Fruit fly (Drosophila melanogaster) whole organism, adult: ENCODE data around the gene Acp36DE.

Experiments used
- CG14711 ChIP-seq: fragments of 200-800 bp; sonication (Bioruptor generic); optimal IDR thresholded peaks from 2 replicates; lab custom pipeline; 2018; ENCODE audit warnings: missing biosample characterization, mild to moderate bottlenecking, missing genetic modification characterization, moderate library complexity
- CG1620 ChIP-seq: fragments of 200-800 bp; sonication (Bioruptor generic); optimal IDR thresholded peaks from 2 replicates; lab custom pipeline; 2016; ENCODE audit warnings: missing biosample characterization, missing genetic modification characterization
- CG7045 ChIP-seq: fragments of 200-800 bp; sonication (Bioruptor generic); optimal IDR thresholded peaks from 2 replicates; lab custom pipeline; 2017; ENCODE audit warnings: missing biosample characterization, mild to moderate bottlenecking, missing genetic modification characterization
- Clk ChIP-seq: fragments of 200-800 bp; sonication (Bioruptor generic); optimal IDR thresholded peaks from 2 replicates; lab custom pipeline; 2017; ENCODE audit warnings: missing biosample characterization, missing genetic modification characterization
- Crg-1 ChIP-seq: fragments of 200-800 bp; sonication (Bioruptor generic); optimal IDR thresholded peaks from 2 replicates; lab custom pipeline; 2016; ENCODE audit warnings: missing biosample characterization, missing genetic modification characterization
- bab1 ChIP-seq: fragments of 200-800 bp; sonication (Bioruptor generic); optimal IDR thresholded peaks from 3 replicates; lab custom pipeline; 2019; ENCODE audit warnings: missing biosample characterization, mild to moderate bottlenecking, missing genetic modification characterization, moderate library complexity
- kay ChIP-seq: fragments of 200-800 bp; sonication (Bioruptor generic); peaks from one replicate; lab custom pipeline; 2016; ENCODE audit warnings: missing biosample characterization, missing genetic modification characterization, borderline replicate concordance
- toe ChIP-seq: fragments of 200-800 bp; sonication (Bioruptor generic); optimal IDR thresholded peaks from 2 replicates; lab custom pipeline; 2016; ENCODE audit warnings: missing biosample characterization, missing genetic modification characterization

- no peak for TF ChIP-seq bab1 (GFP tag; lab: Kevin White, UChicago)
- no peak for TF ChIP-seq Crg-1
- TF ChIP-seq CG14711 (tag; lab: Kevin White, UChicago) = no peak
- TF ChIP-seq toe (GFP tag; lab: Kevin White, UChicago) = no peak
- no peak for TF ChIP-seq kay (GFP tag; lab: Kevin White, UChicago)
- no peak for TF ChIP-seq Clk
- no peak for TF ChIP-seq CG1620 (GFP tag; lab: Kevin White, UChicago)
- TF ChIP-seq CG7045 = no peak
Observed at dm6 chr2L:18344343-18344742, 14.5 kb downstream of the Acp36DE start.
